Worm (Caenorhabditis elegans) whole organism, L4/young adult: ENCODE data around the gene ins-22.

Experiments
- dao-5 ChIP-seq: sonication (generic microtip); optimal IDR thresholded peaks from 2 replicates; lab custom pipeline; 2016; ENCODE audit warnings: missing genotype, missing genetic modification characterization, moderate library complexity, missing compliant biosample characterization
- him-1 ChIP-seq: sonication (generic microtip); optimal IDR thresholded peaks from 2 replicates; lab custom pipeline; 2016; ENCODE audit warnings: missing genotype, missing genetic modification reagents, missing genetic modification characterization, missing compliant biosample characterization

DNA sequence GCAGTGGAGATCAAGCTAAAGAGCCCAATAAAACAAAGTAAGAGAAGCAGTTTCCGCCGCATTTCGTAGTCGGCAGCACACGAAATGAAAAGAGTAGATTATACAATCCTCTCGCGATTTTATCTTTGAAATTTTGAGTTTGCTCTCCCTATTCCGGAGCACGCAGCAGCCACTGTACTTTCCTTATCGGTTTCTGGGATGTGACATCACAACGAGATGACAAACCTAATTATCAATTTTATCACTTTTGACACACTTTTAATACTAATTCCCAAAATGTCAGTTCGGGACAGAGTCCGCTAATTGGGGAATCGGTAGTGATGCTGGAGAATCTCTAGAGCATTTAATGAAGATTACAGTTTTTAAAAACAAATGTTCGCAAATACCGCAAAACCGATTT, 23.6 kb downstream of the ins-22 start, which contains the start of gene T16G12.1:
- TF ChIP-seq him-1 (tag; lab: Kevin White, UChicago) (no peak), dao-5 (tag; lab: Kevin White, UChicago) (no peak)
